Fruit fly (Drosophila melanogaster) Kc167 (cell line): ENCODE measurements around the gene sba.

ENCODE experiments used
- Myc ChIP-seq: fragments of >200 bp; optimal IDR thresholded peaks from 2 replicates; lab custom pipeline; 2017; ENCODE audit warnings: missing external identifiers
- Sin3A ChIP-seq: fragments of >200 bp; optimal IDR thresholded peaks from 2 replicates; lab custom pipeline; 2018; ENCODE audit warnings: missing external identifiers
- h ChIP-seq: fragments of >200 bp; optimal IDR thresholded peaks from 3 replicates; lab custom pipeline; 2018; ENCODE audit warnings: missing external identifiers
- insv ChIP-seq: fragments of >200 bp; optimal IDR thresholded peaks from 3 replicates; lab custom pipeline; 2018; ENCODE audit warnings: missing external identifiers
- psq ChIP-seq: fragments of >200 bp; optimal IDR thresholded peaks from 2 replicates; lab custom pipeline; 2017; ENCODE audit warnings: missing external identifiers
- ttk ChIP-seq: sonication (Bioruptor generic); optimal IDR thresholded peaks from 2 replicates; lab custom pipeline; 2017; ENCODE audit warnings: missing external identifiers

Gene sba

dm6 chr3R:23947002-23947401 lies 24.2 kb upstream of the sba start:
- no peak for TF ChIP-seq insv (lab: Kevin White, UChicago)
- TF ChIP-seq Myc (lab: Kevin White, UChicago): no peak
- TF ChIP-seq ttk (lab: Kevin White, UChicago): no peak
- TF ChIP-seq Sin3A (lab: Kevin White, UChicago): no peak
- TF ChIP-seq psq (lab: Kevin White, UChicago): no peak
- TF ChIP-seq h (lab: Kevin White, UChicago): no peak

- TF ChIP-seq Sin3A (lab: Kevin White, UChicago): no peak
- no peak for TF ChIP-seq insv (lab: Kevin White, UChicago)
- TF ChIP-seq h (lab: Kevin White, UChicago): no peak
- TF ChIP-seq psq (lab: Kevin White, UChicago): no peak
- no peak for TF ChIP-seq ttk (lab: Kevin White, UChicago)
- no peak for TF ChIP-seq Myc (lab: Kevin White, UChicago)
Measured at dm6 chr3R:23943843-23944356, 21.1 kb upstream of the sba start.

dm6 chr3R:23942965-23943413 lies 20.2 kb upstream of the sba start, which contains the start of gene Gdh:
TSS of gene Gdh (minus strand) at chr3R:23943101.
- TF ChIP-seq h (lab: Kevin White, UChicago) (no peak), Sin3A (lab: Kevin White, UChicago) (no peak), ttk (lab: Kevin White, UChicago) (no peak), Myc (lab: Kevin White, UChicago) (no peak), insv (lab: Kevin White, UChicago) (no peak), psq (lab: Kevin White, UChicago) (no peak)

- no peak for TF ChIP-seq insv (lab: Kevin White, UChicago)
- peak; percentile 96 for TF ChIP-seq ttk (lab: Kevin White, UChicago)
Measured at dm6 chr3R:23942550-23942949, 19.8 kb upstream of the sba start.

- TF ChIP-seq Myc (lab: Kevin White, UChicago): no peak
- no peak for TF ChIP-seq Sin3A (lab: Kevin White, UChicago)
- no peak for TF ChIP-seq psq (lab: Kevin White, UChicago)
- no peak for TF ChIP-seq ttk (lab: Kevin White, UChicago)
- TF ChIP-seq h (lab: Kevin White, UChicago): no peak
- no peak for TF ChIP-seq insv (lab: Kevin White, UChicago)
Measured at dm6 chr3R:23941643-23942424, 19.1 kb upstream of the sba start.

- TF ChIP-seq insv (lab: Kevin White, UChicago): no peak
- no peak for TF ChIP-seq Sin3A (lab: Kevin White, UChicago)
- TF ChIP-seq ttk (lab: Kevin White, UChicago): no peak
- TF ChIP-seq psq (lab: Kevin White, UChicago): no peak
- TF ChIP-seq Myc (lab: Kevin White, UChicago): no peak
- TF ChIP-seq h (lab: Kevin White, UChicago): no peak
Measured at dm6 chr3R:23940840-23941364, 18.1 kb upstream of the sba start.

dm6 chr3R:23939921-23940839 lies 17.4 kb upstream of the sba start:
- no peak for TF ChIP-seq insv (lab: Kevin White, UChicago)
- TF ChIP-seq ttk (lab: Kevin White, UChicago): no peak
- TF ChIP-seq Sin3A (lab: Kevin White, UChicago): no peak
- no peak for TF ChIP-seq h (lab: Kevin White, UChicago)
- no peak for TF ChIP-seq Myc (lab: Kevin White, UChicago)
- TF ChIP-seq psq (lab: Kevin White, UChicago): no peak

- no peak for TF ChIP-seq Myc (lab: Kevin White, UChicago)
- no peak for TF ChIP-seq Sin3A (lab: Kevin White, UChicago)
- TF ChIP-seq insv (lab: Kevin White, UChicago): no peak
- TF ChIP-seq psq (lab: Kevin White, UChicago): no peak
- TF ChIP-seq ttk (lab: Kevin White, UChicago): no peak
- TF ChIP-seq h (lab: Kevin White, UChicago): no peak
Measured at dm6 chr3R:23938564-23939122, 15.9 kb upstream of the sba start.

dm6 chr3R:23933684-23934575 lies 11.2 kb upstream of the sba start, which contains the start of gene CG5854:
TSS of gene CG5854 (plus strand) at chr3R:23933912.
- TF ChIP-seq Sin3A (lab: Kevin White, UChicago): no peak
- no peak for TF ChIP-seq insv (lab: Kevin White, UChicago)
- TF ChIP-seq h (lab: Kevin White, UChicago): no peak
- TF ChIP-seq psq (lab: Kevin White, UChicago): no peak
- TF ChIP-seq Myc (lab: Kevin White, UChicago): no peak
- no peak for TF ChIP-seq ttk (lab: Kevin White, UChicago)

- TF ChIP-seq Myc (lab: Kevin White, UChicago): no peak
Measured at dm6 chr3R:23933430-23933683, 10.6 kb upstream of the sba start, which contains the start of gene RpS19b. TSS of gene RpS19b (minus strand) at chr3R:23933530.
